Worm (Caenorhabditis elegans) whole organism, L3 larva: ENCODE results near the gene B0462.4.

Experiments
- R02D3.7 ChIP-seq: fragments of 150-350 bp; optimal IDR thresholded peaks from 2 replicates; lab custom pipeline; 2014; ENCODE audit warnings: missing biosample characterization, missing genetic modification characterization
- ZK546.5 ChIP-seq: sonication (generic microtip); optimal IDR thresholded peaks from 2 replicates; lab custom pipeline; 2017; ENCODE audit warnings: missing biosample characterization, missing genetic modification characterization
- aly-2 ChIP-seq: fragments of 150-350 bp; optimal IDR thresholded peaks from 2 replicates; lab custom pipeline; 2014; ENCODE audit warnings: missing biosample characterization, missing genetic modification characterization
- ama-1 ChIP-seq: fragments of 150-350 bp; optimal IDR thresholded peaks from 2 replicates; lab custom pipeline; 2018
- ceh-28 ChIP-seq: fragments of 150-350 bp; optimal IDR thresholded peaks from 2 replicates; lab custom pipeline; 2014; ENCODE audit warnings: missing biosample characterization, missing genetic modification reagents, missing genetic modification characterization
- ceh-9 ChIP-seq: sonication (generic microtip); optimal IDR thresholded peaks from 2 replicates; lab custom pipeline; 2018; ENCODE audit warnings: missing biosample characterization, missing genetic modification characterization
- egl-27 ChIP-seq: sonication (generic microtip); optimal IDR thresholded peaks from 4 replicates; lab custom pipeline; 2017; ENCODE audit warnings: missing biosample characterization, missing genetic modification reagents, missing genetic modification characterization
- egl-5 ChIP-seq: fragments of 150-350 bp; optimal IDR thresholded peaks from 2 replicates; lab custom pipeline; 2017; ENCODE audit warnings: missing biosample characterization, missing genetic modification reagents, missing genetic modification characterization, inconsistent platforms
- elt-1 ChIP-seq: fragments of 150-350 bp; optimal IDR thresholded peaks from 2 replicates; lab custom pipeline; 2014; ENCODE audit warnings: missing biosample characterization, missing genetic modification characterization
- elt-2 ChIP-seq: sonication (generic microtip); optimal IDR thresholded peaks from 2 replicates; lab custom pipeline; 2016; ENCODE audit warnings: missing genetic modification reagents, mild to moderate bottlenecking, missing genetic modification characterization, missing compliant biosample characterization
- elt-3 ChIP-seq, 3 experiments: fragments of 150-350 bp in 1 of 3; sonication (generic microtip) in 2 of 3; optimal IDR thresholded peaks; 2 replicates in 2 of 3; 4 replicates in 1 of 3; lab custom pipeline; 2014 to 2017; ENCODE audit warnings: missing biosample characterization in 3 of 3, missing genetic modification characterization in 3 of 3
- eor-1 ChIP-seq, 2 experiments: fragments of 150-350 bp; optimal IDR thresholded peaks; 2 replicates each; lab custom pipeline; 2014 to 2018; ENCODE audit warnings: missing biosample characterization in 2 of 2, missing genetic modification characterization in 2 of 2
- fkh-10 ChIP-seq: sonication (generic microtip); optimal IDR thresholded peaks from 2 replicates; lab custom pipeline; 2017; ENCODE audit warnings: missing biosample characterization, missing genetic modification reagents, missing genetic modification characterization
- fos-1 ChIP-seq: fragments of 150-350 bp; optimal IDR thresholded peaks from 2 replicates; lab custom pipeline; 2014; ENCODE audit warnings: missing biosample characterization, missing genetic modification characterization
- hmg-11 ChIP-seq: sonication (generic microtip); optimal IDR thresholded peaks from 2 replicates; lab custom pipeline; 2016; ENCODE audit warnings: missing genetic modification characterization, missing compliant biosample characterization
- jun-1 ChIP-seq: fragments of 150-350 bp; optimal IDR thresholded peaks from 2 replicates; lab custom pipeline; 2014; ENCODE audit warnings: missing biosample characterization, missing genetic modification reagents, missing genetic modification characterization
- lin-15B ChIP-seq: fragments of 150-350 bp; optimal IDR thresholded peaks from 2 replicates; lab custom pipeline; 2014; ENCODE audit warnings: missing biosample characterization, missing genetic modification characterization
- lin-39 ChIP-seq: fragments of 150-350 bp; optimal IDR thresholded peaks from 2 replicates; lab custom pipeline; 2018; ENCODE audit warnings: missing biosample characterization, missing genetic modification reagents, missing genetic modification characterization
- mdl-1 ChIP-seq: fragments of 150-350 bp; optimal IDR thresholded peaks from 2 replicates; lab custom pipeline; 2014; ENCODE audit warnings: missing biosample characterization, missing genetic modification characterization
- mml-1 ChIP-seq: fragments of 150-350 bp; sonication (generic microtip); optimal IDR thresholded peaks from 3 replicates; lab custom pipeline; 2014; ENCODE audit warnings: missing biosample characterization, missing genetic modification characterization
- nhr-12 ChIP-seq: fragments of 150-350 bp; optimal IDR thresholded peaks from 2 replicates; lab custom pipeline; 2014; ENCODE audit warnings: missing biosample characterization, missing genetic modification characterization
- nhr-23 ChIP-seq: fragments of 150-350 bp; optimal IDR thresholded peaks from 2 replicates; lab custom pipeline; 2014; ENCODE audit warnings: missing biosample characterization, missing genetic modification reagents, missing genetic modification characterization
- nhr-25 ChIP-seq: sonication (generic microtip); optimal IDR thresholded peaks from 2 replicates; lab custom pipeline; 2017; ENCODE audit warnings: missing biosample characterization, missing genetic modification characterization
- nhr-28 ChIP-seq: fragments of 150-350 bp; optimal IDR thresholded peaks from 2 replicates; lab custom pipeline; 2014; ENCODE audit warnings: missing biosample characterization, missing genetic modification characterization
- nhr-43 ChIP-seq: sonication (generic microtip); optimal IDR thresholded peaks from 2 replicates; lab custom pipeline; 2016; ENCODE audit warnings: mild to moderate bottlenecking, missing genetic modification characterization, missing compliant biosample characterization; ENCODE audit not compliant: poor library complexity, severe bottlenecking
- nhr-67 ChIP-seq: fragments of 150-350 bp; optimal IDR thresholded peaks from 2 replicates; lab custom pipeline; 2014; ENCODE audit warnings: missing biosample characterization, missing genetic modification characterization
- nhr-76 ChIP-seq: fragments of 150-350 bp; sonication (generic microtip); optimal IDR thresholded peaks from 5 replicates; lab custom pipeline; 2014; ENCODE audit warnings: missing biosample characterization, missing genetic modification characterization
- nhr-77 ChIP-seq: fragments of 150-350 bp; optimal IDR thresholded peaks from 2 replicates; lab custom pipeline; 2014; ENCODE audit warnings: missing biosample characterization, missing genetic modification characterization
- pha-4 ChIP-seq: fragments of 150-350 bp; optimal IDR thresholded peaks from 2 replicates; lab custom pipeline; 2014; ENCODE audit warnings: missing biosample characterization, missing genetic modification reagents, missing genetic modification characterization
- pqm-1 ChIP-seq: fragments of 150-350 bp; optimal IDR thresholded peaks from 2 replicates; lab custom pipeline; 2017; ENCODE audit warnings: missing biosample characterization, missing genetic modification characterization, inconsistent platforms
- skn-1 ChIP-seq: fragments of 150-350 bp; optimal IDR thresholded peaks from 2 replicates; lab custom pipeline; 2014; ENCODE audit warnings: missing biosample characterization, missing genetic modification characterization
- snpc-4 ChIP-seq: fragments of 150-350 bp; optimal IDR thresholded peaks from 2 replicates; lab custom pipeline; 2014; ENCODE audit warnings: missing biosample characterization, missing genetic modification characterization
- tbx-2 ChIP-seq: sonication (generic microtip); optimal IDR thresholded peaks from 2 replicates; lab custom pipeline; 2016; ENCODE audit warnings: mild to moderate bottlenecking, missing genetic modification characterization, missing compliant biosample characterization
- unc-39 ChIP-seq: sonication (generic microtip); optimal IDR thresholded peaks from 4 replicates; lab custom pipeline; 2017; ENCODE audit warnings: missing biosample characterization, missing genetic modification characterization
- zag-1 ChIP-seq: fragments of 150-350 bp; optimal IDR thresholded peaks from 2 replicates; lab custom pipeline; 2014; ENCODE audit warnings: missing biosample characterization, missing genetic modification characterization
- ztf-11 ChIP-seq: fragments of 150-350 bp; optimal IDR thresholded peaks from 2 replicates; lab custom pipeline; 2014; ENCODE audit warnings: missing biosample characterization, missing genetic modification characterization

Gene B0462.4

ce11 chrV:18337643-18338042, 6.7 kb upstream of the B0462.4 start:
- no peak for TF ChIP-seq nhr-77 (tag; lab: Kevin White, UChicago)
- TF ChIP-seq mdl-1 (tag; lab: Kevin White, UChicago): no peak
- TF ChIP-seq snpc-4 (tag; lab: Kevin White, UChicago): no peak
- TF ChIP-seq lin-39 (tag; lab: Kevin White, UChicago): no peak
- no peak for TF ChIP-seq aly-2 (tag; lab: Kevin White, UChicago)
- peak; percentile 57 for TF ChIP-seq ceh-28 (tag; lab: Kevin White, UChicago)
- no peak for TF ChIP-seq lin-15B (tag; lab: Kevin White, UChicago)
- no peak for TF ChIP-seq fkh-10 (GFP tag; lab: Kevin White, UChicago)
- TF ChIP-seq elt-3 (tag; optimal IDR thresholded peaks at IDR 0.05; lab: Kevin White, UChicago): no peak

ce11 chrV:18324525-18324924, 6.5 kb downstream of the B0462.4 start:
- no peak for TF ChIP-seq ama-1
- no peak for TF ChIP-seq ztf-11 (tag; lab: Kevin White, UChicago)
- TF ChIP-seq nhr-12: no peak
- peak; percentile 9 for TF ChIP-seq pha-4 (tag; lab: Kevin White, UChicago)
- peak; percentile 73 for TF ChIP-seq elt-2 (tag; lab: Kevin White, UChicago)
- TF ChIP-seq fos-1 (tag; lab: Kevin White, UChicago): no peak
- no peak for TF ChIP-seq ceh-9
- peak; percentile 51 for TF ChIP-seq jun-1 (tag; lab: Kevin White, UChicago)
- no peak for TF ChIP-seq unc-39 (tag; lab: Kevin White, UChicago)
- TF ChIP-seq nhr-25 (tag; lab: Kevin White, UChicago): no peak
- TF ChIP-seq skn-1 (tag; lab: Kevin White, UChicago): no peak
- no peak for TF ChIP-seq snpc-4 (tag; lab: Kevin White, UChicago)
- TF ChIP-seq pqm-1 (tag; lab: Kevin White, UChicago): peak; percentile 15
- no peak for TF ChIP-seq elt-1 (tag; lab: Kevin White, UChicago)

- TF ChIP-seq nhr-23 (no peak), egl-27 (tag; lab: Kevin White, UChicago) (no peak), ztf-11 (tag; lab: Kevin White, UChicago) (no peak), nhr-25 (tag; lab: Kevin White, UChicago) (no peak), pqm-1 (tag; lab: Kevin White, UChicago) (peak; percentile 3), nhr-77 (tag; lab: Kevin White, UChicago) (no peak), egl-5 (no peak), zag-1 (tag; lab: Kevin White, UChicago) (no peak), skn-1 (tag; lab: Kevin White, UChicago) (no peak), nhr-43 (tag; lab: Kevin White, UChicago) (no peak), mml-1 (tag; lab: Kevin White, UChicago) (no peak), nhr-28 (tag; lab: Kevin White, UChicago) (no peak), lin-15B (tag; lab: Kevin White, UChicago) (no peak), elt-2 (tag; lab: Kevin White, UChicago) (peak; percentile 50), R02D3.7 (tag; lab: Kevin White, UChicago) (no peak), tbx-2 (tag; lab: Kevin White, UChicago) (no peak)
- TF ChIP-seq, all 47 proteins: peak for 2
Measured at ce11 chrV:18323231-18323630, 7.8 kb downstream of the B0462.4 start, which contains the start of gene B0462.5. Gene B0462.5, minus strand, starts transcription at chrV:18323331.

ce11 chrV:18318312-18318711, 12.7 kb downstream of the B0462.4 start, which contains the start of gene fbxb-119:
Gene fbxb-119, plus strand, starts transcription at chrV:18318612.
- TF ChIP-seq ama-1 (no peak), eor-1 (tag; optimal IDR thresholded peaks at IDR 0.05; lab: Kevin White, UChicago) (no peak), egl-5 (no peak), pqm-1 (tag; lab: Kevin White, UChicago) (no peak), nhr-23 (no peak), nhr-76 (tag; lab: Kevin White, UChicago) (no peak), ceh-28 (tag; lab: Kevin White, UChicago) (no peak), fos-1 (tag; lab: Kevin White, UChicago) (no peak), elt-1 (tag; lab: Kevin White, UChicago) (no peak), lin-15B (tag; lab: Kevin White, UChicago) (no peak), mml-1 (tag; lab: Kevin White, UChicago) (no peak), nhr-67 (no peak), ztf-11 (tag; lab: Kevin White, UChicago) (no peak), ZK546.5 (tag; lab: Kevin White, UChicago) (no peak), elt-2 (tag; lab: Kevin White, UChicago) (no peak), jun-1 (tag; lab: Kevin White, UChicago) (no peak), hmg-11 (tag; lab: Kevin White, UChicago) (no peak), unc-39 (tag; lab: Kevin White, UChicago) (no peak)
